Worm (Caenorhabditis elegans): Measurements from ENCODE around the gene F32D8.8.

The F32D8.8 gene

ce11 chrV:10855363-10855762, 47.2 kb downstream of the F32D8.8 start:
- TF ChIP-seq zfh-2 (GFP tag; conservative IDR thresholded peaks at IDR 0.05) (0 out of 2 replicates have a peak, but pooled peaks have one; percentile 18), ccch-3 (GFP tag; optimal IDR thresholded peaks at IDR 0.05) (no peak), Y53G8AR.9 (GFP tag; conservative IDR thresholded peaks at IDR 0.05) (0 out of 2 replicates have a peak, but pooled peaks have one; percentile 48), nhr-90 (tag; optimal IDR thresholded peaks at IDR 0.05) (peak; percentile 62), lsy-27 (tag; optimal IDR thresholded peaks at IDR 0.05; ENCODE audit: borderline replicate concordance, insufficient read depth) (no peak), unc-130 (GFP tag; optimal IDR thresholded peaks at IDR 0.05) (no peak), chd-7 (tag; optimal IDR thresholded peaks at IDR 0.05) (peak; percentile 50), Y95B8A.8 (GFP tag; IDR thresholded peaks at IDR 0.05) (0 out of 2 replicates have a peak, but pooled peaks have one; percentile 19), nfyb-1 (GFP tag; IDR thresholded peaks at IDR 0.05) (peak; percentile 8; the same call in 1 of the 2 replicates), T07F8.4 (tag; optimal IDR thresholded peaks at IDR 0.05) (no peak), tbp1 (GFP tag; optimal IDR thresholded peaks at IDR 0.05) (peak; percentile 12), ets-4 (GFP tag; optimal IDR thresholded peaks at IDR 0.05) (peak; percentile 93), unc-62 (GFP tag; optimal IDR thresholded peaks at IDR 0.05) (peak; percentile 77), cebp-1 (GFP tag; IDR thresholded peaks at IDR 0.05) (no peak), cebp-1 (tag; optimal IDR thresholded peaks at IDR 0.05) (peak; percentile 40), sptf-2 (GFP tag; optimal IDR thresholded peaks at IDR 0.05) (peak; percentile 11), pbrm-1 (GFP tag; IDR thresholded peaks at IDR 0.05) (0 out of 2 replicates have a peak, but pooled peaks have one; percentile 6), ztf-22 (GFP tag; optimal IDR thresholded peaks at IDR 0.05) (peak; percentile 84), dox-1 (GFP tag; IDR thresholded peaks at IDR 0.05) (peak; percentile 76), atf-7 (tag; optimal IDR thresholded peaks at IDR 0.05) (peak; percentile 59), ceh-40 (GFP tag; IDR thresholded peaks at IDR 0.05) (no peak), madf-10 (tag; optimal IDR thresholded peaks at IDR 0.05) (peak; percentile 26), nhr-80 (tag; optimal IDR thresholded peaks at IDR 0.05) (peak; percentile 100), hmg-1.2 (GFP tag; IDR thresholded peaks at IDR 0.05) (0 out of 2 replicates have a peak, but pooled peaks have one; percentile 20), hrde-1 (tag; optimal IDR thresholded peaks at IDR 0.05; ENCODE audit: borderline replicate concordance) (no peak)

- TF ChIP-seq mes-4 (tag; optimal IDR thresholded peaks at IDR 0.05) (no peak), cebp-2 (GFP tag; IDR thresholded peaks at IDR 0.05) (no peak), rcor-1 (GFP tag; IDR thresholded peaks at IDR 0.05) (no peak), dpff-1 (tag; optimal IDR thresholded peaks at IDR 0.05) (no peak), gei-17 (GFP tag; optimal IDR thresholded peaks at IDR 0.05) (no peak), zfh-2 (GFP tag; conservative IDR thresholded peaks at IDR 0.05) (no peak), fkh-3 (tag; optimal IDR thresholded peaks at IDR 0.05) (no peak)
Measured at ce11 chrV:10854197-10854596, 48.4 kb downstream of the F32D8.8 start.
